Worm (Caenorhabditis elegans): ENCODE measurements around the gene mdt-21.
"Not testable (repeated sequence)": the region's sequence is repeated elsewhere in the genome, so short reads cannot be mapped to it uniquely, and the experiment has no call there.

mdt-21 gene

ce11 chrIII:11777321-11777720 lies at the start of gene mdt-21:
Gene mdt-21, plus strand, starts transcription at chrIII:11777621.
- TF ChIP-seq unc-62 (GFP tag; optimal IDR thresholded peaks at IDR 0.05), result no peak

ce11 chrIII:11730312-11730711 lies 47.1 kb upstream of the mdt-21 start, which contains the start of gene Y41C4A.18:
Gene Y41C4A.18, plus strand, starts transcription at chrIII:11730612.
- TF ChIP-seq unc-62 (GFP tag; optimal IDR thresholded peaks at IDR 0.05), result no peak

ce11 chrIII:11730850-11731249 lies 46.6 kb upstream of the mdt-21 start:
- TF ChIP-seq unc-62 (GFP tag; optimal IDR thresholded peaks at IDR 0.05), result no peak

- no peak for TF ChIP-seq unc-62 (GFP tag; optimal IDR thresholded peaks at IDR 0.05)
These were observed 45.9 kb upstream of the mdt-21 start for ce11 chrIII:11731491-11731890.

ce11 chrIII:11732056-11732455 lies 45.4 kb upstream of the mdt-21 start, which contains the start of gene Y41C4A.21:
Gene Y41C4A.21, plus strand, starts transcription at chrIII:11732356.
- no peak for TF ChIP-seq unc-62 (GFP tag; optimal IDR thresholded peaks at IDR 0.05)

- no peak for TF ChIP-seq unc-62 (GFP tag; optimal IDR thresholded peaks at IDR 0.05)
These were observed 44.5 kb upstream of the mdt-21 start for ce11 chrIII:11732943-11733342.

- no peak for TF ChIP-seq unc-62 (GFP tag; optimal IDR thresholded peaks at IDR 0.05)
These were observed 39.9 kb upstream of the mdt-21 start, which contains the start of gene sup-1 for ce11 chrIII:11737527-11737926. Gene sup-1, minus strand, starts transcription at chrIII:11737627.

- TF ChIP-seq unc-62 (GFP tag; optimal IDR thresholded peaks at IDR 0.05), result no peak
These were observed 38.9 kb upstream of the mdt-21 start for ce11 chrIII:11738482-11738881.

- TF ChIP-seq unc-62 (GFP tag; optimal IDR thresholded peaks at IDR 0.05), result no peak
These were observed 36.6 kb upstream of the mdt-21 start for ce11 chrIII:11740868-11741267.

- no peak for TF ChIP-seq unc-62 (GFP tag; optimal IDR thresholded peaks at IDR 0.05)
These were observed 35.2 kb upstream of the mdt-21 start for ce11 chrIII:11742191-11742590.

- TF ChIP-seq unc-62 (GFP tag; optimal IDR thresholded peaks at IDR 0.05), result no peak
These were observed 30.7 kb upstream of the mdt-21 start, which contains the start of gene mrt-2 for ce11 chrIII:11746718-11747117. Gene mrt-2, plus strand, starts transcription at chrIII:11746766.

ce11 chrIII:11750232-11750631 lies 27.2 kb upstream of the mdt-21 start:
- TF ChIP-seq unc-62 (GFP tag; optimal IDR thresholded peaks at IDR 0.05), result no peak

- no peak for TF ChIP-seq unc-62 (GFP tag; optimal IDR thresholded peaks at IDR 0.05)
These were observed 26.6 kb upstream of the mdt-21 start for ce11 chrIII:11750817-11751216.

- no peak for TF ChIP-seq unc-62 (GFP tag; optimal IDR thresholded peaks at IDR 0.05)
These were observed 19.5 kb upstream of the mdt-21 start for ce11 chrIII:11757892-11758291.

ce11 chrIII:11760634-11761033 lies 16.8 kb upstream of the mdt-21 start:
- TF ChIP-seq unc-62 (GFP tag; optimal IDR thresholded peaks at IDR 0.05), result no peak

ce11 chrIII:11773581-11773980 lies 3.8 kb upstream of the mdt-21 start, which contains the start of gene gbf-1:
Gene gbf-1, minus strand, starts transcription at chrIII:11773681.
- TF ChIP-seq unc-62 (GFP tag; optimal IDR thresholded peaks at IDR 0.05), result not testable (repeated sequence)

ce11 chrIII:11774508-11775000 lies 2.9 kb upstream of the mdt-21 start, which contains the start of gene immp-1:
Gene immp-1, plus strand, starts transcription at chrIII:11774950.
- no peak for TF ChIP-seq unc-62 (GFP tag; optimal IDR thresholded peaks at IDR 0.05)

- TF ChIP-seq unc-62 (GFP tag; optimal IDR thresholded peaks at IDR 0.05), result no peak
These were observed 2.8 kb downstream of the mdt-21 start, which contains the start of gene C24H11.5 for ce11 chrIII:11780183-11780664. Gene C24H11.5, plus strand, starts transcription at chrIII:11780233.

Measured in whole organism, dauer.